Worm (Caenorhabditis elegans): ENCODE data around the gene ifg-1.

DNA sequence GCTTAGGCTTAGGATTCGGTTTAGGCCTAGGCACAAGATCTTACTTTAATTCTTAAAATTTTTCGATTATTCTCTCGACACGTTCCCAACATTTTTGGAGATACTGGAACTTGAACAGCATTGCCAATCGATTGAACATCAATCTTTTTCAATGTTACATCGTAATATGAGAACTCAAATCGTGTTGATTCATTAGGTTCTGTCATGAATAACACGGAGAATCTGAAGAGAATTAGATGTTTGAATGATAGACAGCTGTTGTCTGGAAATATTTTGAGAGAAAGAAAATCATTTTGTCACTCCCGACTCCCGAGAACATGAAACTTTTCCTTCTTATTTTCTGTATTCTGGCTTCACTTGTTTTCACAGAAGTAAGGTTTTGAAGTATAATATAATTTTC is 47.7 kb upstream of the ifg-1 start, which contains the start of gene T05C12.15:
- no peak for TF ChIP-seq klf-2 (GFP tag; conservative IDR thresholded peaks at IDR 0.05)
- no peak for TF ChIP-seq ztf-29 (GFP tag; IDR thresholded peaks at IDR 0.05)
- TF ChIP-seq ref-1 (GFP tag; conservative IDR thresholded peaks at IDR 0.05) = no peak
- TF ChIP-seq ztf-23 (GFP tag; IDR thresholded peaks at IDR 0.05) = no peak
- TF ChIP-seq flt-1 (GFP tag; IDR thresholded peaks at IDR 0.05) = no peak
- no peak for TF ChIP-seq med-1 (GFP tag; optimal IDR thresholded peaks at IDR 0.05; ENCODE audit: insufficient read depth)
- TF ChIP-seq T22C8.4 (GFP tag; IDR thresholded peaks at IDR 0.05) = no peak
- TF ChIP-seq cog-1 (tag; optimal IDR thresholded peaks at IDR 0.05) = no peak

Measured in whole organism, midembryonic.